Worm (Caenorhabditis elegans): Measurements from ENCODE around the gene Y105C5A.13.
"Not testable (repeated sequence)": the region's sequence is repeated elsewhere in the genome, so short reads cannot be mapped to it uniquely, and the experiment has no call there.

ce11 chrIV:15641699-15642098 lies 668 bp downstream of the Y105C5A.13 start, which contains the start of gene Y105C5A.12:
- not testable (repeated sequence) for TF ChIP-seq med-1 (GFP tag; optimal IDR thresholded peaks at IDR 0.05; ENCODE audit: insufficient read depth); T22C8.4 (GFP tag; IDR thresholded peaks at IDR 0.05); flt-1 (GFP tag; IDR thresholded peaks at IDR 0.05); ref-1 (GFP tag; conservative IDR thresholded peaks at IDR 0.05); ztf-23 (GFP tag; IDR thresholded peaks at IDR 0.05); ztf-29 (GFP tag; IDR thresholded peaks at IDR 0.05); tab-1 (GFP tag; IDR thresholded peaks at IDR 0.05)
